In genomic region chr3L:4099194-4099593, dm6 we compare ENCODE assay signal across 4 fruit fly cellular contexts.
A peak's percentile ranks its signal among the peaks of the same experiment; 100 is the strongest.
TF ChIP-seq lines count a peak whose summit lies in the region.

No protein-coding gene starts in this region.

- no peak for TF ChIP-seq CTCF in whole organism, embryonic (GFP tag; optimal IDR thresholded peaks at IDR 0.05; lab: Kevin White, UChicago)

TF ChIP-seq in whole organism, adult, 20 proteins besides CTCF, POLR2A, EP300 and RAD21:
- TF ChIP-seq cic (GFP tag; optimal IDR thresholded peaks at IDR 0.05; lab: Kevin White, UChicago) = peak; percentile 92
- no peak for TF ChIP-seq toe (GFP tag; optimal IDR thresholded peaks at IDR 0.05; lab: Kevin White, UChicago)
TF ChIP-seq in whole organism, adult: peak in this region for 1.

TF ChIP-seq in whole organism, embryonic, 481 proteins besides CTCF, POLR2A, EP300 and RAD21:
- TF ChIP-seq Pdp1 (GFP tag; optimal IDR thresholded peaks at IDR 0.05; lab: Kevin White, UChicago) (peak in 1 of 2 experiments; percentile 37), mirr (GFP tag; optimal IDR thresholded peaks at IDR 0.05; lab: Kevin White, UChicago) (peak; percentile 96), cwo (GFP tag; optimal IDR thresholded peaks at IDR 0.05; lab: Kevin White, UChicago) (peak; percentile 52), gro (GFP tag; optimal IDR thresholded peaks at IDR 0.05; lab: Kevin White, UChicago) (peak; percentile 5), hb (GFP tag; IDR thresholded peaks at IDR 0.05; lab: Robert Waterston, UW; ENCODE audit: partially characterized antibody) (no peak), sug (tag; optimal IDR thresholded peaks at IDR 0.05; lab: Kevin White, UChicago) (peak; percentile 73), Awh (GFP tag; IDR thresholded peaks at IDR 0.05; lab: Robert Waterston, UW) (no peak), sd (tag; optimal IDR thresholded peaks at IDR 0.05; lab: Kevin White, UChicago) (peak; percentile 1), Dad (GFP tag; optimal IDR thresholded peaks at IDR 0.05; lab: Kevin White, UChicago) (no peak), CG5180 (GFP tag; optimal IDR thresholded peaks at IDR 0.05; lab: Kevin White, UChicago) (peak; percentile 20), exex (tag; optimal IDR thresholded peaks at IDR 0.05; lab: Kevin White, UChicago) (peak; percentile 95), CG34376 (GFP tag; optimal IDR thresholded peaks at IDR 0.05; lab: Kevin White, UChicago) (peak; percentile 15), Eip74EF (GFP tag; optimal IDR thresholded peaks at IDR 0.05; lab: Kevin White, UChicago) (peak in 1 of 2 experiments; percentile 72), grn (GFP tag; optimal IDR thresholded peaks at IDR 0.05; lab: Kevin White, UChicago) (peak; percentile 32), caup (GFP tag; optimal IDR thresholded peaks at IDR 0.05; lab: Kevin White, UChicago; ENCODE audit: severe bottlenecking) (peak; percentile 14), CG8290 (GFP tag; optimal IDR thresholded peaks at IDR 0.05; lab: Kevin White, UChicago) (no peak), CG8290 (tag; optimal IDR thresholded peaks at IDR 0.05; lab: Kevin White, UChicago) (peak in 1 of 2 experiments; percentile 28), H2.0 (GFP tag; IDR thresholded peaks at IDR 0.05; lab: Robert Waterston, UW) (no peak), GATAe (GFP tag; conservative IDR thresholded peaks at IDR 0.05; lab: Robert Waterston, UW) (peak; percentile 29; the same call in 1 of the 2 replicates), lab (GFP tag; optimal IDR thresholded peaks at IDR 0.05; lab: Kevin White, UChicago) (peak; percentile 5), kni (GFP tag; optimal IDR thresholded peaks at IDR 0.05; lab: Kevin White, UChicago) (peak; percentile 71), CG10959 (GFP tag; IDR thresholded peaks at IDR 0.05; lab: Robert Waterston, UW) (no peak), Med (GFP tag; lab: Kevin White, UChicago) (peak; percentile 21), CG15601 (tag; optimal IDR thresholded peaks at IDR 0.05; lab: Kevin White, UChicago) (peak; percentile 3)
TF ChIP-seq in whole organism, embryonic: peak in this region for 18.

TF ChIP-seq in whole organism, prepupa, 60 proteins besides CTCF, POLR2A, EP300 and RAD21:
- TF ChIP-seq Hr4 (GFP tag; optimal IDR thresholded peaks at IDR 0.05; lab: Kevin White, UChicago) (no peak), svp (GFP tag; lab: Kevin White, UChicago) (peak; percentile 4), fkh (GFP tag; optimal IDR thresholded peaks at IDR 0.05; lab: Kevin White, UChicago) (peak; percentile 36)

TF ChIP-seq in whole organism, pupa, 21 proteins besides CTCF, POLR2A, EP300 and RAD21:
- TF ChIP-seq Pif1A (GFP tag; optimal IDR thresholded peaks at IDR 0.05; lab: Kevin White, UChicago) (no peak), EcR (GFP tag; optimal IDR thresholded peaks at IDR 0.05; lab: Kevin White, UChicago) (peak; percentile 70)
TF ChIP-seq in whole organism, pupa: peak in this region for 1.
